Worm (Caenorhabditis elegans): ENCODE results near the gene Y38C1AA.7.

Gene Y38C1AA.7

DNA sequence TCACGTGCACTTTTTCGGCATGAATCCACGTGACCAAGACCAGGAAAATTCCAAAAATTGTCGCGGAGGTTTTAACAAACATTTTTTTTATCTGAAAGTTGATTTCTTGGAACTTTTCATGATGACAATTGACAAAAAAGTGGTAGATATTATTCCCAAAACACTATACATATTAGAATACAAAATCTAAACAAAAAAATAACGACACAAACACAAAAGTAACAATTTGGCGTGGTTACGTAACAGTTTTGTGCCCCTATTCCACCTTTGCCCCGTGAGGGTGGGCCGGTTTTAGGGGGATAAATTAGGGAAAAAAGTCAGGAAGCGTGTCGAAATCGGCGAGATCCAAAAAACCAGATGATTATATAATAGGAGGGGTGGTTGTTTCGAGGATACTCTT, 953 bp upstream of the Y38C1AA.7 start, which contains the start of gene gegf-1:
TSS of gene gegf-1 (minus strand) at position 101 of the 400 bp plus-strand sequence.
- TF ChIP-seq unc-62 (GFP tag; optimal IDR thresholded peaks at IDR 0.05), result no peak

DNA sequence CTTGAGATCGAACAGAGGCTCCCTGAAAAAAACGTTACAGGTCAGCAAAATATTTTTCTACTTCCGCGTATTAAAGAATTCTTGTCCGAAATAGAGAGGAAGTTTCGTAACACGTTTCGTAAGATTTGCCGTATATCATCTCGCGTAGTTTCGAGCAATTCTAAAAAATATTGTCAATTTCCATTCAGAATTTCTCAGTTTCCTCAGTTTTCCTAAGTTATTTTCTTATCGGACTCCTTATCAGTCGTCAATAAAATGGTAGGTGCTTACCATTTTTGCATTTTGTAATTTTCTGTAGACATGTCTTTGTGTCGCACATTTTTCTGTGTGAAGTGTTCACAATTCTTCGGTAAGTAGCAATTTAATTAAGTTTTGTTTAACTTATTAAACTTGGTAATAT, 1.1 kb downstream of the Y38C1AA.7 start, which contains the start of gene Y38C1AA.19:
TSS of gene Y38C1AA.19 (plus strand) at position 301 of the 400 bp plus-strand sequence.
- TF ChIP-seq unc-62 (GFP tag; optimal IDR thresholded peaks at IDR 0.05), result no peak

DNA sequence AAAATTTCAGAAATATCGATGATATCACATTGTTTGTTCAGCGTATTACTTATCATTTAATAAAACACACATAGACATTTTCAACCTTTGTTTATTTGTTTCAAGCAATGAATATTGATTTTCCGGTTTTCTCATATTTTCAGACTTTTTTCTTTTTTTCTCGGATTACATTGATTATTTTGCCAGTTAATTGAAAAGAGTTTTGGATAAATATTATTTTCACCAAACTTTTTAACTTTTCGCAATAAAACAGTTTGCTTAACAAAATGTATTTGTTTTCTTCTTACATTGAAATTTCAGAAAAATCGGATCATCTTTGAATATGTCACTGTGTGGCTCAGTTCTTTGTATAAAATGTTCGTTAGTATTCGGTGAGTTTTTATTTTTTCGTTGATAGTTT, 3.8 kb downstream of the Y38C1AA.7 start, which contains the start of gene Y38C1AA.6:
TSS of gene Y38C1AA.6 (plus strand) at position 301 of the 400 bp plus-strand sequence.
- no peak for TF ChIP-seq unc-62 (GFP tag; optimal IDR thresholded peaks at IDR 0.05)

DNA sequence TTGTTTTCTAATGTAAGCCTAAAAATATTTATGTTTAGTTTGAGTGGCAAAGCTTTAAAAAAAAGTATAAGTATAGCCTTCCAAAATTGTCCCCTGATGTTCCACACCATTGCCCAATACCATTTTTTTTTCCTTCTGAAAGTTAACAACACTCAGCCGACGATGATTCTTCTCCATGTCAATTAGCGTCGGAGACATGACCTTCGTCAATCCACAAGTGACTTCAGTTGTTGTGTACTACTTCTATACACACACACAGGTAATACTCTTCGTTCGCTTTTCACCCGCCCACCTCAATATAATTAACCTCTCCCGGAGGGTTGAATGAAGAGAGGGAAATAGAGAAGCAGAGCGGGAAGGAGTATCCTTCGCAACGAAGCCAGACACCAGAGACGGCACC, 6.0 kb downstream of the Y38C1AA.7 start, which contains the start of gene cutl-24:
TSS of gene cutl-24 (plus strand) at position 301 of the 400 bp plus-strand sequence.
- no peak for TF ChIP-seq unc-62 (GFP tag; optimal IDR thresholded peaks at IDR 0.05)

DNA sequence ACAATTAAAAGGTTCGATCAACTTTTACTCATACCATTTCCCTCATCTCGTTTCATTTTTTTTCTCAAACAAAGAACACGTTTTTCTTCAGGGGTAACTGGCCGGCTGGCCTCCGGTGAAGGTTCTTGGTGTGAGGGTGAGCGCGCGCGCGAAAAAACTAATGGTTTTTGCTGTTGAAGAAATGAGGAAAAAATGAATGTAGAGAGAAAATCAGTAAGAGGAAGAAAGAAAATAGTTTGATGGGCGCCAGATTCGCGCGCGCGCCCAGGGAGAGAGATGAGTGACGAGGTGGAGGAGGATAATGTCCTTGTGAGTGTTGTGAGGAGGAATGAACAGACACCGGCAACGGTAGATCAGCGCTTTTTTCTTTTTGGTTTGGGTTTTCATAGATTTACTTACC, 12.3 kb downstream of the Y38C1AA.7 start:
- TF ChIP-seq unc-62 (GFP tag; optimal IDR thresholded peaks at IDR 0.05), result no peak

DNA sequence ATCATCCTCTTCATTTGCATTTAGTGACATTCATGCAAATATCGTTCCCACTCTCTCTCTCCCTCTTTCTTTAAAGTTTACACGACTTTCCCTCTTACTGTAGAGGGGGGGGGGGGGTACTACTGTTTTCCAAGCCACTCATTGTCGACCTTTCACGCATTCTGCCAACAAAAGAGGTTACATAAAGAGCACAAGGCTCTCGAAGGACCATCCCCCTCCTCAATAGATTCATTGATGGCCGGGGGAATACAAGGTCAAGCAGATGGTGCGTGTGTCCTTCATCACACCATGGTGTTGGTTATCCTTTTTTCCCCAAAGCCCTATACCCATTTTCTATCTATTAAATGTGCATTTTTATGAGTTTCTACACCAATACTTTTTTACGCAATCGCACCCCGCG, 14.2 kb downstream of the Y38C1AA.7 start:
- no peak for TF ChIP-seq unc-62 (GFP tag; optimal IDR thresholded peaks at IDR 0.05)

DNA sequence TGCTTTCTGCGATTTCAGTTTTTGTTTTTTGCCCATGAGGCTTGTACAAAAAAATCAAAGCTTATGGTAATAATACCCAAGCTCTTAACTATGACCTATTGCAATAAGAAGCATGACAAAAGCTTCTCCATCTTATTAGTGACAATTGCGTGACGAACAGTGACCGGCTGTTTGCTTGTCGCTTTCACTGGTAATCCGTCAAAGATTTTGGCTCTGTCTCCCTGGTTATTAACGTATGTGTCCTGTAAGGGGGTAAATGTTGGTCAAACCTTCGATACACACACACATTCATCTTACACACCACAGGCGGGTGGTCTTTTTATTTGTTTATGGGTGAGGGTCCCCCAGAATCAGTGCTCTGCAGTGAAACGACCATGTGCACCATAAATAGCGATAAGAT, 15.4 kb downstream of the Y38C1AA.7 start:
- TF ChIP-seq unc-62 (GFP tag; optimal IDR thresholded peaks at IDR 0.05), result no peak

DNA sequence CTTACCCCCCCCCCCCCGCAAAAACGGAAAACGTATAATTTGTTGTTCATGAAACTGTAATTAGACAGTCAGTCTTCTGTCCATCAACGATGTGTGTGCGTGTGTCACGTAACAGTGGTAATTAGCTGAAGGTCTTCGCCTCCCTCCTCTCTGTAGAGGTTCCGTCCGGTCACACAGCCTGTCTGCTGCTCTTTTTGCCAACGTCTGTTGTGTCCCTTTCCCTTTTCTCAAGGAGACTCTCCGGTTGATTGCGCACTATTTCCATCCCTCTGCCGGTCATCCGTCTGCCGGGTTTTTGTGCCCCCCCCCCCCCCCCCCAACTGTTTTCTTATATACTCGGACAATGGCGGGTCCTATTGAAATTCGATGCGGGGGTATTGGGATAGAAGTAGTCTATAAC, 16.9 kb downstream of the Y38C1AA.7 start:
- TF ChIP-seq unc-62 (GFP tag; optimal IDR thresholded peaks at IDR 0.05), result no peak

DNA sequence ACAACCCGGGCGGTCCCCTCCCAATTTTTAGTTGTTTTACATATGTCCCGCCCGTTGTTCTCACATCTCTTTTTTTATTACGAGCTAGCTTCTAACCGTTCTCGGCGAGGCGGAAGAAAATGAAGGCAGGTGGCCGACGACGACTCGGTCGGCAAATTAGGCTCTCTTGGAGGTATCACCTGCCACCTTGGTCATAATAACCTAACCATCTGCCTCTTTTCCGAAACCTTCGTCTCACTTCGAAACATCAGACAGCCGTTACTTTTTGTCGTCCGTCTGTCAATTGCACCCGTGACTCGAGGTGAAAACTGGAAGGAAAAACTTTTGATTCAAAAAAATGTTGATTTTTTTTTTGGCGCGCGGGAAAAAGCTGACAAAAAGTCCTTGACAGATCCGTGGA, 18.7 kb downstream of the Y38C1AA.7 start:
- no peak for TF ChIP-seq unc-62 (GFP tag; optimal IDR thresholded peaks at IDR 0.05)

DNA sequence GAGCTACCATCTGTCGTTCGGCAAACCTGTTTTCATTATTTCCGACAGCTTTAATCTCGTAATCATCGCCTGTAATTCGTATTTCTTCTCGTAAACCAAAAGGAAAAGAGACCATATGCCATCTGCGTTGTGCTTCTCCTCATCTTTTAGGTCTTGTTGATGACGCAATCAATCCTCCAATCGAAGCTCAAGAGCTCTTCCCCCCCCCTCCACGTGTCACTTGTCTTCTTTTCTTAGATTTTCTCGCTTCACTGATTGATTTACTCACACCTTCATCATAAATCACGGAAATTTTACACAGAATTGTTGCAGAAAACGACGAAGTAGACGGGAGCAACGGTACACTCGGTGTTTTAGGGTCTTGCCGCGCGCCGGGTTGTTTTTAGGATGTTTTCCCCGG, 19.9 kb downstream of the Y38C1AA.7 start, which contains the start of gene tcl-2:
TSS of gene tcl-2 (plus strand) at position 388 of the 400 bp plus-strand sequence.
- no peak for TF ChIP-seq unc-62 (GFP tag; optimal IDR thresholded peaks at IDR 0.05)

DNA sequence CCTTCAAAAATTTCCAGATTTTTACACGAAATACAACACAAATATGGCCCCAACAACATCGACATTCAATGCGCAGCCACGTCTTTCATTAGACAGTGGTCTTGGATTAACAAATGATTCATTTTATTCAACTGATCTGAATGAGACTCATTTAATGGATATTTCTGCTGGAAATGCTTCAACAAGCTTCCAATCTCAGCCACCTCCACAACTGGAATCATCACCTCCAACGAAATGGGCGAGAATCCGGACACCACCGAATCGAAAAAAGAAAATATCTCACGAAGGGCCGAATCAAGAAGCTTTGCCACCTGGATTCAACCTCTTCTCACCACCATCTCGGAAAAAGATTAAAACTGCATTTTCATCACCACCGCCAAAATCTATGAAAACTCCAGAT, 20.9 kb downstream of the Y38C1AA.7 start:
- TF ChIP-seq unc-62 (GFP tag; optimal IDR thresholded peaks at IDR 0.05), result no peak

DNA sequence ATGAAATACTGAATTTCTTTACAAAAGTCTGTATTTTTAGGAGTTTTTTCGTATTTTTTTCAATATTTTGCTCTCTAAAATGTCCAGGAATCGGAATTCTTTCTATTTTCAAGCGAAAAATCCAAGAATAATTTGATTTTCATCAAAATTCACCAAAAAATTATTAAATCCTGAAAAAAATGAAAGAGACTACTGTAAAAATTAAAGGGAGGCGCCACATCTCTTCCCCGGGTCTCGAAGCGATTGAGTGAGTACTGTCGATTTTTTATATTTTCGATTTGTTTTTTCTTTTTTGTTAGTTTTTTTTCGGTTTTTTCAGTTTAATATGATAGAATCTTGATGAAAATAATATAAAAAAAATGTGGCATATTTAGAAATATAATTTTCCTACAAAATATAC, 24.8 kb downstream of the Y38C1AA.7 start:
- no peak for TF ChIP-seq unc-62 (GFP tag; optimal IDR thresholded peaks at IDR 0.05)

DNA sequence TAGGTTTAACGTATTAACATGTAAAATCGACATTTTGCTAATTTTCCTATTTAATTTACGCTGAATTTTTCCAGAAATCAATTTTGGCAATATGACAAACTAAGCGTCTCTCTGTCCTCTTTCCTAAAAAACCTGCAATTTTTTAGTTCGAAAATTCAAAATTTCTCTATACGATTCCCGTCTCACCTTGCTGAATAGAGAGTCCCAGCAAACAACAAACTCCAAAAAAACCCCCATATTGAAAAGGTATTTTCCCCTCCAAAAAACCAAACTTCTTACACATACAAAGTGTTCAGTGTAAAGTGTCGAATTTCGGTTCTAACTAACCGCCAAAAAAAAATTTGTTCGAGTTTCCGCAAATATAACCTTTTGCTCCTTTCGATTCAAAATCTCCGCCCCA, 25.4 kb downstream of the Y38C1AA.7 start, which contains the start of gene pnc-1:
TSS of gene pnc-1 (plus strand) at position 301 of the 400 bp plus-strand sequence.
- TF ChIP-seq unc-62 (GFP tag; optimal IDR thresholded peaks at IDR 0.05), result no peak

DNA sequence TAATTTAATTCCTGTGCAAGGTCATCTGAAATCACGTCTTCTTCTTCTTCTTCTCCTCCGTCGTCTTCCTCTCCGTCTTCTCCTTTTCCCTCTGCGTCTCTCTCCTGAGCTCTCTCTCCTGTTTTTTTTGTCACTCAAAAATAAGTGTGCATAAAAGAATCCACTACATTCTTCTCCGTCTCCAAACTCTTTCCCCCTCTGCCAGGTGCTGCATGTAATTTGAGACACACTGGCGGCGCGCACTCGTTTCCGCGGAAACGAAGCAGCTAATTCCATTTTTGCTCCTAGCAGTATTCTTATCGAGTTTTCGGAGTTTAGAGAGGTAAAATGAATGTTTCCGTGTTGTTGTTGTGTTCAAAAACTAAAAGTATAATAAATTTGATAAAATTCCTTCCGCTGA, 27.3 kb downstream of the Y38C1AA.7 start:
- no peak for TF ChIP-seq unc-62 (GFP tag; optimal IDR thresholded peaks at IDR 0.05)

DNA sequence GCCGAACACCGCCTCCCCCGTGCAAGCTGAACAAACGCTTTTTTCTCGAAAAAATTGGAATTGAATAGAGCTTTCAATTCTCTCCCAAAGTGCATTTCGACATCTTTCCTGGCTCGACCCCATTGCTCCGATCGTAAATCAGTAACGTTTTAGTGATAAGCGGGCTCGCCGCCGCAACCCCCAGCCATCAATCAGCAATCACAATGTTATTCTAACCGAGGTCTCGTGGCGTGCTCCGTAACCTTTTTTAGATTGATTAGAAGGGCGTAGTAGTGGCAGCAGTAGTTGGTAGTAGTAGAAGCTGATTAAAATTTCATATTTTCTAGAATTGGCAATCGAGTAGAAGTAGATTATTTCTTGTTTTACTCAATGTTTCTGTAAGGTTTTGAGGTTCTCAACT, 28.6 kb downstream of the Y38C1AA.7 start:
- no peak for TF ChIP-seq unc-62 (GFP tag; optimal IDR thresholded peaks at IDR 0.05)

DNA sequence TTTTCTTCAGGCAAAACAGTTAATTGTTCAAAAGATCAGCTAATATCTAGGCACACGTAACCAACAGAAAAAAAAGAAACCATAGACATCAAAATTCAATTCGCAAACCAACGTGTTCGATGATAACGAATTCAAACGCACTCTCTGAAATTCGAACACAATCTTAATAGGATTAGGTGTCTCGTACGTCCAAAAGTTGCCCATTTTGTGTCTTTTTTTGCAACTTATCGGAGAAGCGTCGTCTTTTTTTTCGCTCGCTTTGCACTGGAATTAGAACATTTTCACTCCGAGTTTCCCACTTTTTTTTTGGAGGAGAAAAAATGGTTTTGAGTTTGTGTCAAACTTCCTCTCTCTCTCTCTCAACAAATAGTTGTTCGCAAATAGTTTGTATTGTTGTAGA, 30.3 kb downstream of the Y38C1AA.7 start:
- TF ChIP-seq unc-62 (GFP tag; optimal IDR thresholded peaks at IDR 0.05), result no peak

DNA sequence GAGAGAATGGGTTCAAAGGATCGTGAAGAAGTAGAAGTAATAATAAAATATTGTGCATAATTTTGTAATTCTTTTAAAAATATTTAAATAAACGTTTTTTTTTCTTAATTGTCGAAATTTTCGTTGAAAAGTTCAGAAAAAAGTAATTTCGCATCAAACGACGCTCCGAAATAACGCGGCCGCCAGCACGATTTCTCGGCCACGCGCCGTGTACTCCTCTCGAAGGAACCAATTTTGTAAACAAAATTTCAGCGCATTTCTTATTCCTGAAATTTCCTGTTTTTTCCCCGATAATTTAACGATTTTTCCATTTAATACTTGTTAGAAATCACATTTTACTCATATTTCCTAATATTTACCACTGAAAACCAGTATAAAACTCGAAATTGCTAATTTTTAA, 33.3 kb downstream of the Y38C1AA.7 start, which contains the start of gene Y38C1AA.12:
TSS of gene Y38C1AA.12 (plus strand) at position 211 of the 400 bp plus-strand sequence.
- no peak for TF ChIP-seq unc-62 (GFP tag; optimal IDR thresholded peaks at IDR 0.05)

DNA sequence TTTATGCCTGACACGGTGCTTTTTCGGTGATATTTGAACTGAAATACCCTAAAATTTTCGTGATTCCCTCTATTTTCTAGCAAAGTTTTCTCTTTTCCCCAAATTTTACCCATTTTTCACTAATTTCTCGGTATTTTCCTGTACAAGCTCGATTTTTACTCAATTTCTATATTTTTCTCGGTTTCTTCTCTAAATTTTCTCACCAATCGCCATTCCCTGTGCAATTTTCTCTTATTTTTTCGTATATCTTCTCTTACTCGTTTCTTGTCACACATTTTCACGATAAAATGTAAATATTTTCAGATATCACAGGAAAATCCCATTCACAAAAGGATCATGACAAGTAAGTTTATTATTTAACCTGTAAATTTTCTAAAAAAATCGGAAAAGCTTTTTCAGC, 35.7 kb downstream of the Y38C1AA.7 start, which contains the start of gene csn-3:
TSS of gene csn-3 (plus strand) at position 301 of the 400 bp plus-strand sequence.
- TF ChIP-seq unc-62 (GFP tag; optimal IDR thresholded peaks at IDR 0.05), result no peak

Data from whole organism, dauer.